Fruit fly (Drosophila melanogaster) whole organism, embryonic: ENCODE data around the gene LysRS.

Experiments
- CG10654 ChIP-seq: fragments of 200-800 bp; sonication (Bioruptor generic); optimal IDR thresholded peaks from 2 replicates; lab custom pipeline; 2016; ENCODE audit warnings: missing biosample characterization, missing genetic modification characterization
- CG12104 ChIP-seq: fragments of 200-800 bp; sonication (Bioruptor generic); optimal IDR thresholded peaks from 3 replicates; lab custom pipeline; 2016; ENCODE audit warnings: missing biosample characterization, missing genetic modification characterization
- CG1233 ChIP-seq: fragments of 200-800 bp; sonication (Bioruptor generic); optimal IDR thresholded peaks from 4 replicates; lab custom pipeline; 2018; ENCODE audit warnings: missing biosample characterization, mild to moderate bottlenecking, missing genetic modification characterization
- CG12769 ChIP-seq: fragments of 200-800 bp; sonication (Bioruptor generic); optimal IDR thresholded peaks from 2 replicates; lab custom pipeline; 2019; ENCODE audit warnings: missing biosample characterization, mild to moderate bottlenecking, missing genetic modification characterization, moderate library complexity
- CG13894 ChIP-seq: fragments of 200-800 bp; sonication (Bioruptor generic); optimal IDR thresholded peaks from 3 replicates; lab custom pipeline; 2018; ENCODE audit warnings: missing biosample characterization, mild to moderate bottlenecking, missing genetic modification characterization, moderate library complexity
- CG15514 ChIP-seq: fragments of 200-800 bp; sonication (Bioruptor generic); optimal IDR thresholded peaks from 3 replicates; lab custom pipeline; 2017; ENCODE audit warnings: missing biosample characterization, missing genetic modification characterization, mild to moderate bottlenecking, moderate library complexity, missing genetic modification reagents
- CG1602 ChIP-seq: fragments of 200-800 bp; sonication (Bioruptor generic); optimal IDR thresholded peaks from 3 replicates; lab custom pipeline; 2016; ENCODE audit warnings: missing biosample characterization, missing genetic modification characterization
- CG17186 ChIP-seq: fragments of 200-800 bp; sonication (Bioruptor generic); optimal IDR thresholded peaks from 3 replicates; lab custom pipeline; 2017; ENCODE audit warnings: missing biosample characterization, missing genetic modification reagents, missing genetic modification characterization
- CG18011 ChIP-seq: fragments of 200-800 bp; sonication (Bioruptor generic); optimal IDR thresholded peaks from 2 replicates; lab custom pipeline; 2017; ENCODE audit warnings: missing biosample characterization, missing genetic modification characterization, mild to moderate bottlenecking, moderate library complexity, missing genotype
- CG18262 ChIP-seq: fragments of 200-800 bp; optimal IDR thresholded peaks from 3 replicates; lab custom pipeline; 2019; ENCODE audit warnings: missing biosample characterization, mild to moderate bottlenecking, missing genetic modification characterization, moderate library complexity
- CG18619 ChIP-seq: fragments of 200-800 bp; sonication (Bioruptor generic); optimal IDR thresholded peaks from 3 replicates; lab custom pipeline; 2017; ENCODE audit warnings: missing biosample characterization, mild to moderate bottlenecking, missing genetic modification characterization
- CG2199 ChIP-seq: fragments of 200-800 bp; sonication (Bioruptor generic); IDR thresholded peaks from 3 replicates; pipeline ENCODE4 v1.3.6; 2022; ENCODE audit warnings: missing biosample characterization, missing genetic modification characterization
- CG30020 ChIP-seq: fragments of 200-800 bp; optimal IDR thresholded peaks from 2 replicates; lab custom pipeline; 2019; ENCODE audit warnings: missing biosample characterization, mild to moderate bottlenecking, missing genetic modification characterization, moderate library complexity
- CG31365 ChIP-seq: fragments of 200-800 bp; sonication (Bioruptor generic); optimal IDR thresholded peaks from 2 replicates; lab custom pipeline; 2018; ENCODE audit warnings: missing biosample characterization, mild to moderate bottlenecking, missing genetic modification characterization
- CG42726 ChIP-seq: fragments of 200-800 bp; sonication (Bioruptor generic); IDR thresholded peaks from 2 replicates; pipeline ENCODE4 v1.3.6; 2022; ENCODE audit warnings: missing biosample characterization, missing genetic modification characterization; ENCODE audit not compliant: partially characterized antibody
- CG4282 ChIP-seq: fragments of 200-800 bp; sonication (Bioruptor generic); optimal IDR thresholded peaks from 2 replicates; lab custom pipeline; 2016; ENCODE audit warnings: missing biosample characterization, missing genetic modification characterization
- CG4404 ChIP-seq: fragments of 200-800 bp; sonication (Bioruptor generic); IDR thresholded peaks from 2 replicates; pipeline ENCODE4 v1.3.6; 2022; ENCODE audit warnings: missing biosample characterization, missing genetic modification characterization
- CG4707 ChIP-seq: fragments of 200-800 bp; sonication (Bioruptor generic); optimal IDR thresholded peaks from 2 replicates; lab custom pipeline; 2018; ENCODE audit warnings: missing biosample characterization, mild to moderate bottlenecking, missing genetic modification characterization, moderate library complexity
- CG4854 ChIP-seq: fragments of 200-800 bp; sonication (Bioruptor generic); optimal IDR thresholded peaks from 2 replicates; lab custom pipeline; 2016; ENCODE audit warnings: missing biosample characterization, missing genetic modification characterization, inconsistent platforms
- CG5245 ChIP-seq: fragments of 200-800 bp; sonication (Bioruptor generic); optimal IDR thresholded peaks from 3 replicates; lab custom pipeline; 2016; ENCODE audit warnings: missing biosample characterization, missing genetic modification characterization
- CG5953 ChIP-seq: fragments of 200-800 bp; sonication (Bioruptor generic); IDR thresholded peaks from 2 replicates; pipeline ENCODE4 v1.3.6; 2022; ENCODE audit warnings: missing biosample characterization, missing genetic modification characterization
- CG6689 ChIP-seq: fragments of 200-800 bp; sonication (Bioruptor generic); IDR thresholded peaks from 2 replicates; pipeline ENCODE4 v1.3.6; 2022; ENCODE audit warnings: missing biosample characterization, missing genetic modification characterization
- CG7556 ChIP-seq: fragments of 200-800 bp; sonication (Bioruptor generic); optimal IDR thresholded peaks from 2 replicates; lab custom pipeline; 2017; ENCODE audit warnings: missing biosample characterization, mild to moderate bottlenecking, missing genetic modification characterization
- CG8478 ChIP-seq: fragments of >200 bp; optimal IDR thresholded peaks from 2 replicates; lab custom pipeline; 2018
- CoRest ChIP-seq: fragments of 200-800 bp; sonication (Bioruptor generic); optimal IDR thresholded peaks from 3 replicates; lab custom pipeline; 2018; ENCODE audit warnings: missing biosample characterization, mild to moderate bottlenecking, missing genetic modification characterization, moderate library complexity
- Dbx ChIP-seq: fragments of 200-800 bp; sonication (Bioruptor generic); IDR thresholded peaks from 3 replicates; pipeline ENCODE4 v1.3.6; 2022; ENCODE audit warnings: missing biosample characterization, missing genetic modification characterization
- Fer3 ChIP-seq: fragments of 200-800 bp; sonication (Bioruptor generic); optimal IDR thresholded peaks from 2 replicates; lab custom pipeline; 2018; ENCODE audit warnings: missing biosample characterization, mild to moderate bottlenecking, missing genetic modification characterization, moderate library complexity
- HHEX ChIP-seq: fragments of 200-800 bp; sonication (Bioruptor generic); optimal IDR thresholded peaks from 3 replicates; lab custom pipeline; 2017; ENCODE audit warnings: missing biosample characterization, mild to moderate bottlenecking, missing genetic modification characterization, missing genetic modification reagents
- HLHmδ ChIP-seq: fragments of 200-800 bp; sonication (Bioruptor generic); optimal IDR thresholded peaks from 2 replicates; lab custom pipeline; 2018; ENCODE audit warnings: missing biosample characterization, mild to moderate bottlenecking, missing genetic modification characterization, moderate library complexity
- Hand ChIP-seq: fragments of 200-800 bp; sonication (Bioruptor generic); optimal IDR thresholded peaks from 2 replicates; lab custom pipeline; 2017; ENCODE audit warnings: mild to moderate bottlenecking, missing biosample characterization, missing genetic modification reagents, missing genetic modification characterization
- Optix ChIP-seq: fragments of 200-800 bp; sonication (Bioruptor generic); IDR thresholded peaks from 3 replicates; pipeline ENCODE4 v1.3.6; 2022; ENCODE audit warnings: missing biosample characterization, missing genetic modification characterization
- Sox100B ChIP-seq: fragments of 200-800 bp; sonication (Bioruptor generic); optimal IDR thresholded peaks from 3 replicates; lab custom pipeline; 2018; ENCODE audit warnings: missing biosample characterization, mild to moderate bottlenecking, missing genetic modification characterization
- Stat92E ChIP-seq, 3 experiments: fragments of >200 bp in 2 of 3; fragments of 200-800 bp in 1 of 3; sonication (Bioruptor generic) in 1 of 3; optimal IDR thresholded peaks; 2 replicates each; lab custom pipeline; 2017 to 2019; ENCODE audit warnings: missing biosample characterization in 3 of 3, missing genetic modification characterization in 3 of 3, mild to moderate bottlenecking in 1 of 3, moderate library complexity in 1 of 3
- Usf ChIP-seq: fragments of 200-800 bp; sonication (Bioruptor generic); optimal IDR thresholded peaks from 2 replicates; lab custom pipeline; 2017; ENCODE audit warnings: missing genotype, missing biosample characterization, missing genetic modification characterization
- ap ChIP-seq: fragments of 200-800 bp; sonication (Bioruptor generic); IDR thresholded peaks from 2 replicates; pipeline ENCODE4 v1.3.6; 2022; ENCODE audit warnings: missing biosample characterization, missing genetic modification characterization
- br ChIP-seq: fragments of >200 bp; optimal IDR thresholded peaks from 2 replicates; lab custom pipeline; 2017
- cg ChIP-seq: fragments of 200-800 bp; sonication (Bioruptor generic); optimal IDR thresholded peaks from 3 replicates; lab custom pipeline; 2019; ENCODE audit warnings: missing biosample characterization, mild to moderate bottlenecking, missing genetic modification characterization, moderate library complexity
- fd102C ChIP-seq: fragments of 200-800 bp; sonication (Bioruptor generic); optimal IDR thresholded peaks from 2 replicates; lab custom pipeline; 2018; ENCODE audit warnings: missing biosample characterization, mild to moderate bottlenecking, missing genetic modification characterization, moderate library complexity
- fd3F ChIP-seq: fragments of 200-800 bp; sonication (Bioruptor generic); optimal IDR thresholded peaks from 2 replicates; lab custom pipeline; 2018; ENCODE audit warnings: missing biosample characterization, mild to moderate bottlenecking, missing genetic modification characterization, moderate library complexity
- grau ChIP-seq: fragments of 200-800 bp; optimal IDR thresholded peaks from 3 replicates; lab custom pipeline; 2019; ENCODE audit warnings: missing biosample characterization, mild to moderate bottlenecking, missing genetic modification characterization, moderate library complexity
- hth ChIP-seq: fragments of >200 bp; optimal IDR thresholded peaks from 2 replicates; lab custom pipeline; 2017; ENCODE audit warnings: inconsistent platforms
- jing ChIP-seq: fragments of 200-800 bp; sonication (Bioruptor generic); optimal IDR thresholded peaks from 2 replicates; lab custom pipeline; 2018; ENCODE audit warnings: missing biosample characterization, mild to moderate bottlenecking, missing genetic modification characterization
- nom ChIP-seq: fragments of 200-800 bp; sonication (Bioruptor generic); optimal IDR thresholded peaks from 2 replicates; lab custom pipeline; 2017; ENCODE audit warnings: missing biosample characterization, missing genetic modification characterization, mild to moderate bottlenecking, moderate library complexity, missing genetic modification reagents
- p53 ChIP-seq: fragments of 200-800 bp; sonication (Bioruptor generic); optimal IDR thresholded peaks from 2 replicates; lab custom pipeline; 2016; ENCODE audit warnings: missing biosample characterization, missing genetic modification characterization
- phol ChIP-seq: fragments of 200-800 bp; sonication (Bioruptor generic); optimal IDR thresholded peaks from 3 replicates; lab custom pipeline; 2018; ENCODE audit warnings: missing biosample characterization, mild to moderate bottlenecking, missing genetic modification characterization, moderate library complexity
- rib ChIP-seq: fragments of 200-800 bp; sonication (Bioruptor generic); IDR thresholded peaks from 2 replicates; pipeline ENCODE4 v1.3.6; 2022; ENCODE audit warnings: missing biosample characterization, missing genetic modification characterization
- seq ChIP-seq: fragments of 200-800 bp; sonication (Bioruptor generic); IDR thresholded peaks from 2 replicates; pipeline ENCODE4 v1.3.6; 2022; ENCODE audit warnings: missing biosample characterization, missing genetic modification characterization
- sima ChIP-seq: fragments of 200-800 bp; sonication (Bioruptor generic); optimal IDR thresholded peaks from 2 replicates; lab custom pipeline; 2016; ENCODE audit warnings: missing biosample characterization, missing genetic modification characterization
- sna ChIP-seq: fragments of 200-800 bp; sonication (Bioruptor generic); IDR thresholded peaks from 2 replicates; pipeline ENCODE4 v1.3.6; 2022; ENCODE audit warnings: missing biosample characterization, missing genetic modification characterization; ENCODE audit not compliant: partially characterized antibody
- stwl ChIP-seq: fragments of 200-800 bp; sonication (Bioruptor generic); optimal IDR thresholded peaks from 3 replicates; lab custom pipeline; 2018; ENCODE audit warnings: missing biosample characterization, mild to moderate bottlenecking, missing genetic modification characterization, moderate library complexity
- zfh1 ChIP-seq: fragments of 200-800 bp; sonication (Bioruptor generic); IDR thresholded peaks from 3 replicates; pipeline ENCODE4 v1.3.6; 2022; ENCODE audit warnings: missing biosample characterization, missing genetic modification characterization

The LysRS gene

DNA sequence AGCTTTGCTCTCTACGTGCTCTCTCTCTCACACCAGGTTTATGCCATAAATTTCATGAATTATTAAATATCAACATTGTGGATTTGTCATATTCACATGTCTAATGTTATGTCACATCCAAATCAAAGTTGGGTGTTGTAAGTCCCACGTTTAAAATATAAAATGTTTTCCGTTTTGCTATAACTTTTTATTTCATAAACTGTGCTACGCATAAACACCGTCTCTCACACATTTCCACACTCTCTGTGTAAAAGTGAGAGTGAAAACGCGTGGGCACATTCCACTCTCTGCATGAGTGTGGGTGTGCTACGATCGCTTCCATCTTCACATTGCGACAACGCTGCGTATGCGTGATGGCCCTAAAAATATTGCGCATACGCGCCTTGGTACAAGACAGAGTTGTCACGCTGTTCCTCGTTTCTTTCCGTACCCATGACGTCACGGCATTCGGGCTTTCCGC, 32.0 kb upstream of the LysRS start (continued):
- TF ChIP-seq cg (GFP tag; lab: Kevin White, UChicago) (peak; percentile 51), CG13894 (tag; lab: Kevin White, UChicago) (peak; percentile 99), CG17186 (GFP tag; lab: Kevin White, UChicago) (peak; percentile 86), CG6689 (GFP tag; lab: Robert Waterston, UW) (peak; percentile 95), p53 (GFP tag; lab: Kevin White, UChicago) (peak; percentile 85), br (lab: Kevin White, UChicago) (no peak), fd3F (GFP tag; lab: Kevin White, UChicago) (peak; percentile 97), fd102C (peak; percentile 60), CG2199 (GFP tag; lab: Robert Waterston, UW) (peak; percentile 76; the same call in 1 of the 3 replicates), CoRest (tag; lab: Kevin White, UChicago) (peak; percentile 97), hth (no peak), stwl (tag; lab: Kevin White, UChicago) (peak; percentile 12), CG31365 (tag; lab: Kevin White, UChicago) (peak; percentile 93), CG18619 (peak; percentile 95), CG18011 (GFP tag; lab: Kevin White, UChicago) (peak; percentile 89), ap (GFP tag; lab: Robert Waterston, UW) (peak; percentile 92), CG4404 (peak; percentile 59), rib (GFP tag; lab: Robert Waterston, UW) (peak; percentile 97), CG4854 (GFP tag; lab: Kevin White, UChicago) (peak; percentile 96), Usf (peak; percentile 80), Optix (GFP tag; lab: Robert Waterston, UW) (peak; percentile 89), HHEX (peak; percentile 99), Hand (peak; percentile 98), CG5953 (GFP tag; lab: Robert Waterston, UW) (peak; percentile 92), CG30020 (tag; lab: Kevin White, UChicago) (peak; percentile 74), CG4707 (GFP tag; lab: Kevin White, UChicago) (peak; percentile 90), CG7556 (peak; percentile 96), CG12104 (GFP tag; lab: Kevin White, UChicago) (peak; percentile 97), CG5245 (peak; percentile 86), sima (GFP tag; lab: Kevin White, UChicago) (peak; percentile 92), Fer3 (tag; lab: Kevin White, UChicago) (peak; percentile 99), CG12769 (tag; lab: Kevin White, UChicago) (peak; percentile 99), Stat92E (GFP tag; optimal IDR thresholded peaks at IDR 0.05; lab: Kevin White, UChicago) (peak in 1 of 3 experiments; percentile 41), CG15514 (peak; percentile 95), grau (tag; lab: Kevin White, UChicago) (peak; percentile 97), CG4282 (peak; percentile 91), sna (GFP tag; lab: Robert Waterston, UW) (no peak), CG10654 (GFP tag; lab: Kevin White, UChicago) (peak; percentile 94), seq (GFP tag; lab: Robert Waterston, UW) (peak; percentile 96), CG1233 (GFP tag; lab: Kevin White, UChicago) (peak; percentile 97), CG8478 (lab: Kevin White, UChicago) (no peak), HLHmδ (GFP tag; lab: Kevin White, UChicago) (no peak), CG1602 (GFP tag; lab: Kevin White, UChicago) (peak; percentile 81), CG42726 (GFP tag; lab: Robert Waterston, UW) (no peak), jing (GFP tag; lab: Kevin White, UChicago) (peak; percentile 83), phol (tag; lab: Kevin White, UChicago) (peak; percentile 94), zfh1 (peak; percentile 90), CG18262 (tag; lab: Kevin White, UChicago) (peak; percentile 95), Dbx (GFP tag; lab: Robert Waterston, UW) (peak; percentile 97), nom (GFP tag; lab: Kevin White, UChicago) (peak; percentile 77), Sox100B (GFP tag; lab: Kevin White, UChicago) (peak; percentile 96)
